Fruit fly (Drosophila melanogaster) whole organism, adult: ENCODE measurements around the gene ND-B16.6.

Experiments used
- CG1620 ChIP-seq: fragments of 200-800 bp; sonication (Bioruptor generic); optimal IDR thresholded peaks from 2 replicates; lab custom pipeline; 2016; ENCODE audit warnings: missing biosample characterization, missing genetic modification characterization
- bab1 ChIP-seq: fragments of 200-800 bp; sonication (Bioruptor generic); optimal IDR thresholded peaks from 3 replicates; lab custom pipeline; 2019; ENCODE audit warnings: missing biosample characterization, mild to moderate bottlenecking, missing genetic modification characterization, moderate library complexity

ND-B16.6 gene

DNA sequence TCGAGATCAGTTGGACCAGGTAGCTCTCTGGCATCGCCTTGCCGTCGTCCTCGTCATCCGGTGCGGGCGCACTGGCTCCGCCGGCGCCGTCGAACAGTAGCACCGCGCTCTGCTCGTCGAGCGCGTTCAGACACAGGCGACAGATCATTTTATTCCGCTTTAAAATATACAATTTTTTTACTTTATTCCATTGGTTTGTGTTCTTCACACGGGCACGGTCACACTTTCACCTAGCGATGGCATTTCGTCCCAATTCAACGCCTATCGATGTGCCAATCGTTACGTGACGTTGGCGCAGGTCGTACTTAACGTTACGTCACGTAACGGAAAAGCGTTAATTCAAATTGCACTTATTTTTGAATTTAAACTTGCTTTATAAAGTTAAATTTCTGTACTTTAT lies 49.1 kb downstream of the ND-B16.6 start, which contains the start of gene CG12219:
TSS of gene CG12219 (minus strand) at position 234 of the 400 bp plus-strand sequence.
- peak; percentile 8 for TF ChIP-seq bab1
- no peak for TF ChIP-seq CG1620 (GFP tag; lab: Kevin White, UChicago)
